Worm (Caenorhabditis elegans) whole organism, L2 larva: ENCODE results near the gene F55G11.7.

Experiments
- ama-1 ChIP-seq: fragments of 150-350 bp; optimal IDR thresholded peaks from 2 replicates; lab custom pipeline; 2018; ENCODE audit warnings: inconsistent platforms
- ceh-16 ChIP-seq: fragments of 150-350 bp; optimal IDR thresholded peaks from 2 replicates; lab custom pipeline; 2014; ENCODE audit warnings: missing biosample characterization, missing genetic modification characterization
- ceh-82 ChIP-seq: fragments of 150-350 bp; optimal IDR thresholded peaks from 2 replicates; lab custom pipeline; 2014; ENCODE audit warnings: missing biosample characterization, missing genetic modification characterization
- egl-27 ChIP-seq: sonication (generic microtip); optimal IDR thresholded peaks from 3 replicates; lab custom pipeline; 2017; ENCODE audit warnings: missing biosample characterization, missing genetic modification reagents, missing genetic modification characterization
- fos-1 ChIP-seq: fragments of 150-350 bp; optimal IDR thresholded peaks from 2 replicates; lab custom pipeline; 2014; ENCODE audit warnings: missing biosample characterization, missing genetic modification characterization
- lin-11 ChIP-seq: fragments of 150-350 bp; sonication (generic microtip); optimal IDR thresholded peaks from 2 replicates; lab custom pipeline; 2014; ENCODE audit warnings: missing biosample characterization, missing genetic modification characterization, inconsistent platforms, mixed read lengths
- lin-13 ChIP-seq: fragments of 150-350 bp; optimal IDR thresholded peaks from 2 replicates; lab custom pipeline; 2014; ENCODE audit warnings: missing biosample characterization, missing genetic modification reagents, missing genetic modification characterization
- lin-39 ChIP-seq: fragments of 150-350 bp; optimal IDR thresholded peaks from 2 replicates; lab custom pipeline; 2014; ENCODE audit warnings: missing biosample characterization, missing genetic modification reagents, missing genetic modification characterization
- mdl-1 ChIP-seq, 2 experiments: fragments of 150-350 bp in 1 of 2; sonication (generic microtip) in 1 of 2; optimal IDR thresholded peaks; 2 replicates each; lab custom pipeline; 2017; ENCODE audit warnings: missing biosample characterization in 2 of 2, missing genetic modification characterization in 2 of 2
- nhr-11 ChIP-seq: fragments of 150-350 bp; optimal IDR thresholded peaks from 2 replicates; lab custom pipeline; 2014; ENCODE audit warnings: missing biosample characterization, missing genetic modification characterization
- nhr-237 ChIP-seq: fragments of 150-350 bp; optimal IDR thresholded peaks from 2 replicates; lab custom pipeline; 2014; ENCODE audit warnings: missing biosample characterization, missing genetic modification characterization
- nhr-25 ChIP-seq: fragments of 150-350 bp; sonication (generic microtip); optimal IDR thresholded peaks from 3 replicates; lab custom pipeline; 2014; ENCODE audit warnings: missing biosample characterization, missing genetic modification characterization
- skn-1 ChIP-seq: sonication (generic microtip); optimal IDR thresholded peaks from 2 replicates; lab custom pipeline; 2017; ENCODE audit warnings: missing biosample characterization, missing genetic modification characterization
- unc-39 ChIP-seq: fragments of 150-350 bp; optimal IDR thresholded peaks from 2 replicates; lab custom pipeline; 2014; ENCODE audit warnings: missing biosample characterization, missing genetic modification characterization

DNA sequence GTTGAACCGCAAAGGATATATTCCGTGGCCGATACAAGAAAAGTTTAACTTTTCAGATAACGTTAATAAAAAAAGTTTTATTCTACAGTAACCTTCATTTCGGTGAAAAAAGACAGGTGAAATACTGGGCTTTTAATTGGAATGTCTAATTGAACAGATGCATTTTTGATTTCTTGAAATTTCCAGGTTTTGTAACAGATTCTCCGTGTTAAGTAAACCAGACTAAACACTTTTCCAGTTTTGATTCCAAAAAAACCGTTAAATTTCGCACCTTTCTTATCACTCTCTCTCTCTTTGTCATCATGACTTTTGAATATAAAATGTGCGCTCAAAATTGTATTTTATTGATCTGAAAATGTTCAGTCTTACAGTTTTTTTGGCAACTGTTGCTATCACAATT is 42.0 kb upstream of the F55G11.7 start, which contains the start of gene C32H11.3:
- no peak for TF ChIP-seq skn-1 (tag; lab: Kevin White, UChicago)
- TF ChIP-seq egl-27 (tag; lab: Kevin White, UChicago) = no peak
- TF ChIP-seq lin-13 (GFP tag; lab: Kevin White, UChicago) = no peak
- no peak for TF ChIP-seq nhr-11 (tag; lab: Kevin White, UChicago)
- no peak for TF ChIP-seq lin-39 (tag; lab: Kevin White, UChicago)
- TF ChIP-seq mdl-1 (tag; optimal IDR thresholded peaks at IDR 0.05; lab: Kevin White, UChicago) = no peak
- TF ChIP-seq ama-1 (lab: Kevin White, UChicago) = no peak
- no peak for TF ChIP-seq lin-11 (tag; lab: Kevin White, UChicago)
- TF ChIP-seq fos-1 (tag; lab: Kevin White, UChicago) = no peak
- TF ChIP-seq unc-39 = no peak
- no peak for TF ChIP-seq ceh-16 (tag; lab: Kevin White, UChicago)
- TF ChIP-seq ceh-82 = no peak
- no peak for TF ChIP-seq nhr-25 (tag; lab: Kevin White, UChicago)
- no peak for TF ChIP-seq nhr-237 (tag; lab: Kevin White, UChicago)
